Fruit fly (Drosophila melanogaster): ENCODE results near the gene CG17776.

Gene CG17776

DNA sequence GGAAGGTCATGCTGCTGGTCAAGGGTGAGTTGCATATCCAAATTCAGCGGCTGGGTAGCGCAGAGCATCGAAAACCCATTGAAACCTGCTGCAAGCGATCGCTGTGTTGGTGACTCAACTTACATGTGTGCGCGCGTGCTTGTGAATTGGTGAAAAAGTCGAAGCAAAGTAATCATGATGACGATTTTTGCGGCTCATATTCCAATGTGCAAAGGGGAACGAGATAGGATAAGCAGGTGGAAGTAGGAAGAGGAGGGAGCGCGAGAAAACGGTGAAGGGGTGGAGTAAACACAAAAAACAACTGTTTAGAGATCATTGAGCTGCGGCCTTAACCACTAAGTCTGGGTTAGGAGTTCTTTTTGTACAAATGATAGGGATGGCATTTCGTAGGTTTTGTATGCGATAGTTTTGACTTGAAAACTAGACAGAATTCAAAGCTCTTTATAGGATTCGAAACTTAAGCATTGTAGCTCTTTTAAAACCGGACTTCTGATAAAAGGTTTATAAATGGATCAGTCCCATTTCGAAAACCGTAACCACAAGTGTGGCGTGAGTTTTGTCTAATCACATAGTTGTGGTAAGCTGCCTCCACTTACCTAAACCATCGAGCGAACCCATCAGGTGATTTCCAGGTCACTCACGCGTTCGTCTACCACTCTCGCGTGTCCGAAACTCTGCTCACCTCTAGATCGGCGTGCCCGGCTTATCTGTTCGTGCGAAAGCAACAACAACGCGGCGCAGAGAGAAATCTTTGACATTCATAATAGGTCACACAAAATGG lies 38.6 kb upstream of the CG17776 start (continued):
- TF ChIP-seq CG3281 (GFP tag; optimal IDR thresholded peaks at IDR 0.05) (peak; percentile 3), Med (GFP tag) (peak; percentile 92), slou (GFP tag; optimal IDR thresholded peaks at IDR 0.05) (no peak), psq (GFP tag; optimal IDR thresholded peaks at IDR 0.05) (no peak), CG8089 (GFP tag; optimal IDR thresholded peaks at IDR 0.05) (no peak), CG10209 (GFP tag; optimal IDR thresholded peaks at IDR 0.05) (peak; percentile 13), CG13624 (GFP tag; optimal IDR thresholded peaks at IDR 0.05) (peak; percentile 61), gfzf (GFP tag; optimal IDR thresholded peaks at IDR 0.05) (peak; percentile 13), trh (GFP tag; optimal IDR thresholded peaks at IDR 0.05) (no peak), Dbx (GFP tag; IDR thresholded peaks at IDR 0.05) (0 out of 3 replicates have a peak, but pooled peaks have one; percentile 36), danr (GFP tag; IDR thresholded peaks at IDR 0.05) (0 out of 2 replicates have a peak, but pooled peaks have one; percentile 20), D19A (tag; optimal IDR thresholded peaks at IDR 0.05) (no peak), CG10321 (GFP tag; IDR thresholded peaks at IDR 0.05) (no peak)

dm6 chrX:2146574-2146973 lies 38.0 kb upstream of the CG17776 start:
- TF ChIP-seq CG13624 (GFP tag; optimal IDR thresholded peaks at IDR 0.05), result no peak
- TF ChIP-seq Ptx1 (GFP tag; IDR thresholded peaks at IDR 0.05), result peak; percentile 30; the same call in 1 of the 2 replicates
- TF ChIP-seq CG1602 (GFP tag; optimal IDR thresholded peaks at IDR 0.05), result no peak
- no peak for TF ChIP-seq sd (tag; optimal IDR thresholded peaks at IDR 0.05)
- TF ChIP-seq kay (GFP tag; optimal IDR thresholded peaks at IDR 0.05), result no peak
- TF ChIP-seq CG17328 (GFP tag; IDR thresholded peaks at IDR 0.05), result no peak
- TF ChIP-seq grn (GFP tag; optimal IDR thresholded peaks at IDR 0.05), result no peak
- peak; percentile 26 for TF ChIP-seq CG15696 (tag; optimal IDR thresholded peaks at IDR 0.05)
- no peak for TF ChIP-seq CG12299 (tag; optimal IDR thresholded peaks at IDR 0.05)
- TF ChIP-seq tin (GFP tag; optimal IDR thresholded peaks at IDR 0.05), result no peak
- no peak for TF ChIP-seq CG10366 (GFP tag; IDR thresholded peaks at IDR 0.05)
- no peak for TF ChIP-seq ham (GFP tag; IDR thresholded peaks at IDR 0.05)
- TF ChIP-seq Ravus (GFP tag; IDR thresholded peaks at IDR 0.05), result no peak
- no peak for TF ChIP-seq pum (GFP tag; optimal IDR thresholded peaks at IDR 0.05)
- no peak for TF ChIP-seq CG1024 (GFP tag; IDR thresholded peaks at IDR 0.05)
- TF ChIP-seq CG30403 (GFP tag; optimal IDR thresholded peaks at IDR 0.05), result no peak
- TF ChIP-seq CG6654 (GFP tag; optimal IDR thresholded peaks at IDR 0.05), result no peak
- no peak for TF ChIP-seq CG16863 (GFP tag; optimal IDR thresholded peaks at IDR 0.05)
- no peak for TF ChIP-seq CG17612 (GFP tag; IDR thresholded peaks at IDR 0.05)
- no peak for TF ChIP-seq HLH4C (GFP tag; IDR thresholded peaks at IDR 0.05; ENCODE audit: partially characterized antibody)
- TF ChIP-seq fru (optimal IDR thresholded peaks at IDR 0.05), result no peak
- no peak for TF ChIP-seq Eip74EF (GFP tag; optimal IDR thresholded peaks at IDR 0.05)
- TF ChIP-seq salm (tag; optimal IDR thresholded peaks at IDR 0.05), result no peak
- TF ChIP-seq zfh1 (GFP tag; IDR thresholded peaks at IDR 0.05), result no peak
- no peak for TF ChIP-seq mam (GFP tag; optimal IDR thresholded peaks at IDR 0.05)
- no peak for TF ChIP-seq Opbp (GFP tag; IDR thresholded peaks at IDR 0.05; ENCODE audit: partially characterized antibody)
- no peak for TF ChIP-seq lov (optimal IDR thresholded peaks at IDR 0.05)
- no peak for TF ChIP-seq lov (GFP tag; IDR thresholded peaks at IDR 0.05)
- TF ChIP-seq Awh (GFP tag; IDR thresholded peaks at IDR 0.05), result no peak
- TF ChIP-seq chinmo (GFP tag; IDR thresholded peaks at IDR 0.05; ENCODE audit: partially characterized antibody), result no peak
- no peak for TF ChIP-seq CG3281 (GFP tag; optimal IDR thresholded peaks at IDR 0.05)
- TF ChIP-seq caup (GFP tag; optimal IDR thresholded peaks at IDR 0.05; ENCODE audit: severe bottlenecking), result no peak
- TF ChIP-seq Chrac-16 (GFP tag; optimal IDR thresholded peaks at IDR 0.05), result no peak
- TF ChIP-seq lbe (GFP tag; optimal IDR thresholded peaks at IDR 0.05), result no peak
- no peak for TF ChIP-seq Ets65A (GFP tag)
- no peak for TF ChIP-seq ATbp (GFP tag; optimal IDR thresholded peaks at IDR 0.05)
- no peak for TF ChIP-seq mld (GFP tag; IDR thresholded peaks at IDR 0.05; ENCODE audit: partially characterized antibody)
- no peak for TF ChIP-seq CG18011 (GFP tag; optimal IDR thresholded peaks at IDR 0.05)
- TF ChIP-seq Rx (GFP tag; IDR thresholded peaks at IDR 0.05), result 0 out of 2 replicates have a peak, but pooled peaks have one; percentile 21
